Fruit fly (Drosophila melanogaster) whole organism, embryonic: ENCODE measurements around the gene CG46396.

Experiments
- Adf1 ChIP-seq: fragments of 200-800 bp; sonication (Bioruptor generic); IDR thresholded peaks from 2 replicates; pipeline ENCODE4 v1.3.6; 2022; ENCODE audit warnings: missing biosample characterization, missing genetic modification characterization
- B-H2 ChIP-seq: fragments of 200-800 bp; sonication (Bioruptor generic); optimal IDR thresholded peaks from 2 replicates; lab custom pipeline; 2018; ENCODE audit warnings: missing biosample characterization, mild to moderate bottlenecking, missing genetic modification characterization
- CG11398 ChIP-seq: fragments of 200-800 bp; sonication (Bioruptor generic); optimal IDR thresholded peaks from 2 replicates; lab custom pipeline; 2016; ENCODE audit warnings: missing biosample characterization, missing genetic modification characterization
- CG12942 ChIP-seq: fragments of 200-800 bp; sonication (Bioruptor generic); optimal IDR thresholded peaks from 3 replicates; lab custom pipeline; 2016; ENCODE audit warnings: missing biosample characterization, missing genetic modification characterization
- CG13775 ChIP-seq: fragments of 200-800 bp; sonication (Bioruptor generic); optimal IDR thresholded peaks from 3 replicates; lab custom pipeline; 2017; ENCODE audit warnings: missing biosample characterization, mild to moderate bottlenecking, missing genetic modification characterization
- CG14710 ChIP-seq: fragments of 200-800 bp; sonication (Bioruptor generic); optimal IDR thresholded peaks from 3 replicates; lab custom pipeline; 2019; ENCODE audit warnings: missing biosample characterization, mild to moderate bottlenecking, missing genetic modification characterization, moderate library complexity
- CG15601 ChIP-seq: fragments of 200-800 bp; sonication (Bioruptor generic); optimal IDR thresholded peaks from 3 replicates; lab custom pipeline; 2019; ENCODE audit warnings: missing biosample characterization, mild to moderate bottlenecking, missing genetic modification characterization, moderate library complexity
- CG16815 ChIP-seq: fragments of 200-800 bp; sonication (Bioruptor generic); optimal IDR thresholded peaks from 3 replicates; lab custom pipeline; 2017; ENCODE audit warnings: missing biosample characterization, mild to moderate bottlenecking, missing genetic modification characterization
- CG18262 ChIP-seq: fragments of 200-800 bp; optimal IDR thresholded peaks from 3 replicates; lab custom pipeline; 2019; ENCODE audit warnings: missing biosample characterization, mild to moderate bottlenecking, missing genetic modification characterization, moderate library complexity
- CG1832 ChIP-seq: fragments of 200-800 bp; sonication (Bioruptor generic); optimal IDR thresholded peaks from 2 replicates; lab custom pipeline; 2017; ENCODE audit warnings: missing biosample characterization, mild to moderate bottlenecking, missing genetic modification characterization, inconsistent platforms
- CG31441 ChIP-seq: fragments of 200-800 bp; sonication (Bioruptor generic); IDR thresholded peaks from 2 replicates; pipeline ENCODE4 v1.3.6; 2022; ENCODE audit warnings: missing biosample characterization, missing genetic modification characterization
- CG4404 ChIP-seq: fragments of 200-800 bp; sonication (Bioruptor generic); IDR thresholded peaks from 2 replicates; pipeline ENCODE4 v1.3.6; 2022; ENCODE audit warnings: missing biosample characterization, missing genetic modification characterization
- CG6254 ChIP-seq: fragments of 200-800 bp; sonication (Bioruptor generic); optimal IDR thresholded peaks from 3 replicates; lab custom pipeline; 2017; ENCODE audit warnings: mild to moderate bottlenecking, missing biosample characterization, missing genetic modification reagents, missing genetic modification characterization
- CG6272 ChIP-seq: fragments of 200-800 bp; sonication (Bioruptor generic); IDR thresholded peaks from 2 replicates; pipeline ENCODE4 v1.3.6; 2022; ENCODE audit warnings: missing biosample characterization, missing genetic modification characterization
- CG6765 ChIP-seq: fragments of 200-800 bp; sonication (Bioruptor generic); optimal IDR thresholded peaks from 3 replicates; lab custom pipeline; 2017; ENCODE audit warnings: missing biosample characterization, mild to moderate bottlenecking, missing genetic modification characterization
- CG7372 ChIP-seq: fragments of 200-800 bp; sonication (Bioruptor generic); IDR thresholded peaks from 2 replicates; pipeline ENCODE4 v1.3.6; 2022; ENCODE audit warnings: missing biosample characterization, missing genetic modification characterization
- CG8359 ChIP-seq: fragments of 200-800 bp; sonication (Bioruptor generic); optimal IDR thresholded peaks from 2 replicates; lab custom pipeline; 2017; ENCODE audit warnings: missing biosample characterization, mild to moderate bottlenecking, missing genetic modification characterization, borderline replicate concordance
- CG8765 ChIP-seq: fragments of 200-800 bp; sonication (Bioruptor generic); IDR thresholded peaks from 2 replicates; pipeline ENCODE4 v1.3.6; 2022; ENCODE audit warnings: missing biosample characterization, missing genetic modification characterization
- CG9727 ChIP-seq: fragments of 200-800 bp; sonication (Bioruptor generic); optimal IDR thresholded peaks from 3 replicates; lab custom pipeline; 2017; ENCODE audit warnings: missing biosample characterization, mild to moderate bottlenecking, missing genetic modification characterization
- CG9797 ChIP-seq: fragments of 200-800 bp; sonication (Bioruptor generic); optimal IDR thresholded peaks from 3 replicates; lab custom pipeline; 2018; ENCODE audit warnings: missing biosample characterization, mild to moderate bottlenecking, missing genetic modification characterization
- Chrac-16 ChIP-seq: fragments of 200-800 bp; sonication (Bioruptor generic); optimal IDR thresholded peaks from 3 replicates; lab custom pipeline; 2016; ENCODE audit warnings: missing biosample characterization, missing genetic modification characterization
- D19B ChIP-seq: fragments of 200-800 bp; sonication (Bioruptor generic); optimal IDR thresholded peaks from 2 replicates; lab custom pipeline; 2017; ENCODE audit warnings: missing biosample characterization, mild to moderate bottlenecking, missing genetic modification characterization
- Fer2 ChIP-seq: fragments of 200-800 bp; sonication (Bioruptor generic); optimal IDR thresholded peaks from 2 replicates; lab custom pipeline; 2018; ENCODE audit warnings: missing biosample characterization, mild to moderate bottlenecking, missing genetic modification characterization, moderate library complexity
- Gug ChIP-seq: fragments of 200-800 bp; sonication (Bioruptor generic); IDR thresholded peaks from 4 replicates; pipeline ENCODE4 v1.3.6; 2022; ENCODE audit warnings: missing biosample characterization, missing genetic modification characterization
- Hey ChIP-seq: fragments of 200-800 bp; sonication (Bioruptor generic); optimal IDR thresholded peaks from 3 replicates; lab custom pipeline; 2018; ENCODE audit warnings: missing biosample characterization, mild to moderate bottlenecking, missing genetic modification characterization
- NK7.1 ChIP-seq: fragments of 200-800 bp; sonication (Bioruptor generic); optimal IDR thresholded peaks from 3 replicates; lab custom pipeline; 2016; ENCODE audit warnings: missing biosample characterization, missing genetic modification characterization
- Rx ChIP-seq: fragments of 200-800 bp; sonication (Bioruptor generic); IDR thresholded peaks from 2 replicates; pipeline ENCODE4 v1.3.6; 2022; ENCODE audit warnings: missing biosample characterization, missing genetic modification characterization
- Sry-δ ChIP-seq: fragments of 200-800 bp; sonication (Bioruptor generic); optimal IDR thresholded peaks from 2 replicates; lab custom pipeline; 2016; ENCODE audit warnings: missing biosample characterization, missing genetic modification characterization
- Ssrp ChIP-seq: fragments of 200-800 bp; sonication (Bioruptor generic); optimal IDR thresholded peaks from 2 replicates; lab custom pipeline; 2018; ENCODE audit warnings: missing biosample characterization, mild to moderate bottlenecking, missing genetic modification characterization, moderate library complexity
- TFAM ChIP-seq: fragments of 200-800 bp; sonication (Bioruptor generic); optimal IDR thresholded peaks from 2 replicates; lab custom pipeline; 2017; ENCODE audit warnings: missing biosample characterization, missing genetic modification characterization, inconsistent platforms
- Xrp1 ChIP-seq: fragments of 200-800 bp; sonication (Bioruptor generic); IDR thresholded peaks from 2 replicates; pipeline ENCODE4 v1.3.6; 2022; ENCODE audit warnings: missing biosample characterization, missing genetic modification characterization
- amos ChIP-seq: fragments of 200-800 bp; sonication (Bioruptor generic); IDR thresholded peaks from 2 replicates; pipeline ENCODE4 v1.3.6; 2022; ENCODE audit warnings: missing biosample characterization, missing genetic modification characterization; ENCODE audit not compliant: partially characterized antibody
- bab2 ChIP-seq: fragments of 200-800 bp; sonication (Bioruptor generic); optimal IDR thresholded peaks from 2 replicates; lab custom pipeline; 2016; ENCODE audit warnings: missing biosample characterization, missing genetic modification characterization
- crc ChIP-seq: fragments of 200-800 bp; sonication (Bioruptor generic); optimal IDR thresholded peaks from 2 replicates; lab custom pipeline; 2016; ENCODE audit warnings: missing biosample characterization, missing genetic modification characterization
- dati ChIP-seq: fragments of 200-800 bp; sonication (Bioruptor generic); IDR thresholded peaks from 2 replicates; pipeline ENCODE4 v1.3.6; 2022; ENCODE audit warnings: missing biosample characterization, missing genetic modification characterization
- emc ChIP-seq: fragments of 200-800 bp; sonication (Bioruptor generic); optimal IDR thresholded peaks from 2 replicates; lab custom pipeline; 2016; ENCODE audit warnings: missing biosample characterization, missing genetic modification characterization
- fd64A ChIP-seq: fragments of 200-800 bp; sonication (Bioruptor generic); optimal IDR thresholded peaks from 3 replicates; lab custom pipeline; 2018; ENCODE audit warnings: missing biosample characterization, mild to moderate bottlenecking, missing genetic modification characterization
- gt ChIP-seq: fragments of 200-800 bp; sonication (Bioruptor generic); IDR thresholded peaks from 2 replicates; pipeline ENCODE4 v1.3.6; 2022; ENCODE audit warnings: missing biosample characterization, missing genetic modification characterization
- jigr1 ChIP-seq: fragments of 200-800 bp; sonication (Bioruptor generic); IDR thresholded peaks from 3 replicates; pipeline ENCODE4 v1.3.6; 2022; ENCODE audit warnings: missing biosample characterization, missing genetic modification characterization
- lab ChIP-seq: fragments of 200-800 bp; sonication (Bioruptor generic); optimal IDR thresholded peaks from 3 replicates; lab custom pipeline; 2017; ENCODE audit warnings: missing biosample characterization, missing genetic modification characterization, mild to moderate bottlenecking, moderate library complexity, missing genetic modification reagents
- lola ChIP-seq, 3 experiments: fragments of >200 bp in 2 of 3; fragments of 200-800 bp in 1 of 3; sonication (Bioruptor generic) in 1 of 3; optimal IDR thresholded peaks; 2 replicates each; lab custom pipeline; 2017 to 2019; ENCODE audit warnings: missing biosample characterization in 3 of 3, missing genetic modification characterization in 3 of 3, mild to moderate bottlenecking in 1 of 3, moderate library complexity in 1 of 3
- sens ChIP-seq: fragments of 200-800 bp; sonication (Bioruptor generic); peaks from one replicate; lab custom pipeline; 2016; ENCODE audit warnings: missing biosample characterization, missing genetic modification characterization
- sisA ChIP-seq: fragments of 200-800 bp; sonication (Bioruptor generic); IDR thresholded peaks from 2 replicates; pipeline ENCODE4 v1.3.6; 2022; ENCODE audit warnings: missing biosample characterization, missing genetic modification characterization
- sob ChIP-seq: fragments of 200-800 bp; sonication (Bioruptor generic); IDR thresholded peaks from 2 replicates; pipeline ENCODE4 v1.3.6; 2022; ENCODE audit warnings: missing biosample characterization, missing genetic modification characterization
- trh ChIP-seq: fragments of 200-800 bp; sonication (Bioruptor generic); optimal IDR thresholded peaks from 2 replicates; lab custom pipeline; 2016; ENCODE audit warnings: missing biosample characterization, missing genetic modification characterization
- z ChIP-seq: fragments of 200-800 bp; sonication (Bioruptor generic); IDR thresholded peaks from 3 replicates; pipeline ENCODE4 v1.3.6; 2022; ENCODE audit warnings: missing biosample characterization, missing genetic modification characterization

Gene CG46396

DNA sequence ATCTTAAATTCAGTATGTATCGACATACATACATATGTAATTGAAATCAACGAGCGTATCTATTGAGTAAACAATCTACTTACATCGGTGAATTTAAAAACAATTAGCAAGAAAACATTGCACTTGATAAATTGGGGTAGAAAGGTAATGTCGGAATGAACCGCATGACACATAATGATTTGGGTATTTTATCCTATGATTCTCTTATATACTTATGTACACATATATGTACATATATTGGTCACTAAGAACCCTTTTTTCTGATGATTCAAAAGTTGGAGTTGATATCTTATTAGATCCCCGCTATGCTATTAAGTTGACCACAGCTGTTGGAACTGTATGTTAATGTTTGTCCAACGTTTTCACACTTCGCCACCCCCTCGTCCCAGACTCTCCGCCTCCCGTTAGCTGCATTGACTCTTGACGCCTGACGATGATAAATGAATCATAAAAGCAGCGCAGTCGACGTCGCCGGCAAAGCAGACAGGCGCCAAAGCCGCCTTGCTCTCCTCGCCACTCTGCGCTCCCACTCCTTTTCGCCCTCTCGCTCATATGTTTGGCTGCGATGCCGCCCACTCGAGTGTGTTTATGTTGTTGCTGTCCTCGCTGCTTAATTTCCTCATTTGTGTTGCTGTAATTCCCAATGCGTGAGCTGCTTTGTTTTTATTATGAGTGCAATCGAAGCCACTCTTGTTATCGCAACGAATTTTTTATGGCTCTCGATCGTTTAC, 49.2 kb downstream of the CG46396 start (continued):
- TF ChIP-seq CG31441 (GFP tag; lab: Robert Waterston, UW) (peak; percentile 29; the same call in 1 of the 2 replicates), z (GFP tag; lab: Robert Waterston, UW) (peak; percentile 95)

DNA sequence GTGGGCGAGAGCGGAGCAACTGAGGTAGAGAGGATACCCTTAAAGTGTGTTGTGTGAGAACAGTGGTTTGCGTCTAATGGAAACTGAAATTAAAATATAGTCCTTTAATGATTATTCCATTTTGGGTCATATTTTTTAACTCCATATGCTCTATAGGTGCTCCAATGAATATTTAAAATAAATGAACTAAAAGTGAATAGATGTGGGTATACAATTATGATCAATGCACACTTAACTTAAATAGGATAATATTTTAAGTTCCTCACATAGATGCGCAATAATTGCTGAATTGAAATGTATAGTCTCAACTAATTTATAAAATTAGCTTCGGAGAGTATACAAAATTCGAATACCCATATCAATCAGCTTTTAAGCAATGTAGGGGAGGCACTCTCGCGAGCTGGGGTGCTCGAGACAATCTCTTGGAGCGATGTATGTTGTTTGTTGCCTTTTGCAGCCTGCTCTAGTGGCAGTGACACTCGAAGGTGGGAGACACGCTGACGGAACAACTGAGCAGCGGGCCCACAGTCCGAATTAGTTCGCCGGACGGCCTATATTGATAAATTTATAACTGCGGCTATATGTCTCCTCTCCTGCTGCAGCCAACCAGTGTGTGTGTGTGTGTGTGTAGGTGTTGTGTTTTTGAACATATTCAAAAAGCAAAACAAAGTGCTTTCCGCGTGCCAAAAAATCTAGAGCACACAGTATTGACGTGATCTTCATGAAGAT, 50.0 kb downstream of the CG46396 start:
- TF ChIP-seq CG9727 (GFP tag; lab: Kevin White, UChicago): peak; percentile 86
- TF ChIP-seq CG4404 (GFP tag; lab: Robert Waterston, UW): 0 out of 2 replicates have a peak, but pooled peaks have one; percentile 37
- TF ChIP-seq CG6765: peak; percentile 60
- peak; percentile 67 for TF ChIP-seq CG6254 (GFP tag; lab: Kevin White, UChicago)
- TF ChIP-seq lola (GFP tag; optimal IDR thresholded peaks at IDR 0.05; lab: Kevin White, UChicago): peak in 1 of 3 experiments; percentile 81
- peak; percentile 47; the same call in 1 of the 2 replicates for TF ChIP-seq sisA (GFP tag; lab: Robert Waterston, UW)
- peak; percentile 65 for TF ChIP-seq CG16815
- TF ChIP-seq CG11398: no peak
- peak; percentile 79 for TF ChIP-seq z (GFP tag; lab: Robert Waterston, UW)
- no peak for TF ChIP-seq CG14710 (tag; lab: Kevin White, UChicago)
- TF ChIP-seq Sry-δ (GFP tag; lab: Kevin White, UChicago): peak; percentile 17
- peak; percentile 40 for TF ChIP-seq CG8359 (GFP tag; lab: Kevin White, UChicago)
- TF ChIP-seq CG1832: no peak
- 0 out of 2 replicates have a peak, but pooled peaks have one; percentile 34 for TF ChIP-seq sob
- no peak for TF ChIP-seq fd64A (GFP tag; lab: Kevin White, UChicago)
- TF ChIP-seq Ssrp: peak; percentile 84
- peak; percentile 70 for TF ChIP-seq bab2
- TF ChIP-seq dati (GFP tag; lab: Robert Waterston, UW): 0 out of 2 replicates have a peak, but pooled peaks have one; percentile 28
- peak; percentile 66 for TF ChIP-seq D19B (GFP tag; lab: Kevin White, UChicago)
- TF ChIP-seq lab: no peak
- TF ChIP-seq TFAM (GFP tag; lab: Kevin White, UChicago): no peak
- peak; percentile 63 for TF ChIP-seq CG12942 (GFP tag; lab: Kevin White, UChicago)
- TF ChIP-seq CG6272 (GFP tag; lab: Robert Waterston, UW): 0 out of 2 replicates have a peak, but pooled peaks have one; percentile 22
- peak; percentile 41 for TF ChIP-seq NK7.1 (GFP tag; lab: Kevin White, UChicago)
- peak; percentile 95 for TF ChIP-seq sens (GFP tag; lab: Kevin White, UChicago)
- peak; percentile 69 for TF ChIP-seq Chrac-16 (GFP tag; lab: Kevin White, UChicago)
- no peak for TF ChIP-seq CG8765
- peak; percentile 92 for TF ChIP-seq CG18262 (tag; lab: Kevin White, UChicago)
- TF ChIP-seq Fer2: no peak
- no peak for TF ChIP-seq jigr1 (GFP tag; lab: Robert Waterston, UW)
- no peak for TF ChIP-seq CG15601 (tag; lab: Kevin White, UChicago)
- TF ChIP-seq Rx (GFP tag; lab: Robert Waterston, UW): 0 out of 2 replicates have a peak, but pooled peaks have one; percentile 36
- no peak for TF ChIP-seq Hey (tag; lab: Kevin White, UChicago)
- TF ChIP-seq trh: peak; percentile 31
- TF ChIP-seq gt: no peak
- no peak for TF ChIP-seq emc
- peak; percentile 18; the same call in 1 of the 4 replicates for TF ChIP-seq Gug (GFP tag; lab: Robert Waterston, UW)
- peak; percentile 55 for TF ChIP-seq Xrp1 (GFP tag; lab: Robert Waterston, UW)
- no peak for TF ChIP-seq CG9797 (GFP tag; lab: Kevin White, UChicago)
- no peak for TF ChIP-seq Adf1 (GFP tag; lab: Robert Waterston, UW)
- TF ChIP-seq CG13775 (GFP tag; lab: Kevin White, UChicago): peak; percentile 75
- no peak for TF ChIP-seq amos
- no peak for TF ChIP-seq B-H2 (GFP tag; lab: Kevin White, UChicago)
- peak; percentile 45 for TF ChIP-seq crc (GFP tag; lab: Kevin White, UChicago)
- peak; percentile 15; the same call in 1 of the 2 replicates for TF ChIP-seq CG7372 (GFP tag; lab: Robert Waterston, UW)
